Worm (Caenorhabditis elegans) whole organism, young adult: ENCODE measurements around the gene B0302.4.

Experiments used
- C17E4.6 ChIP-seq: fragments of 200-800 bp; sonication (Bioruptor generic); IDR thresholded peaks from 2 replicates; pipeline ENCODE4 v1.3.6; 2022; ENCODE audit warnings: missing genetic modification reagents, missing genetic modification characterization, missing compliant biosample characterization
- ama-1 ChIP-seq, 3 experiments: fragments of 150-350 bp in 1 of 3; sonication (generic microtip) in 2 of 3; optimal IDR thresholded peaks; 2 replicates each; lab custom pipeline; 2014 to 2018; ENCODE audit warnings: missing biosample characterization in 2 of 3, missing genetic modification characterization in 2 of 3, missing genetic modification reagents in 2 of 3
- athp-1 ChIP-seq: sonication (generic microtip); optimal IDR thresholded peaks from 2 replicates; lab custom pipeline; 2017; ENCODE audit warnings: mild to moderate bottlenecking, missing genetic modification characterization, missing compliant biosample characterization
- dox-1 ChIP-seq: fragments of 200-800 bp; sonication (Bioruptor generic); IDR thresholded peaks from 2 replicates; pipeline ENCODE4 v1.3.6; 2022; ENCODE audit warnings: missing genetic modification reagents, missing genetic modification characterization, missing compliant biosample characterization
- nfya-1 ChIP-seq: sonication (generic microtip); optimal IDR thresholded peaks from 2 replicates; lab custom pipeline; 2017; ENCODE audit warnings: antibody characterized with exemption, missing compliant biosample characterization, missing genetic modification characterization, borderline replicate concordance; ENCODE audit not compliant: insufficient read depth
- snpc-1.3 ChIP-seq: sonication (generic microtip); optimal IDR thresholded peaks from 2 replicates; lab custom pipeline; 2017; ENCODE audit warnings: missing genetic modification characterization, mild to moderate bottlenecking, missing compliant biosample characterization, antibody characterized with exemption, moderate library complexity, missing genotype, missing genetic modification reagents; ENCODE audit not compliant: insufficient read depth
- unc-62 ChIP-seq: fragments of 150-350 bp; optimal IDR thresholded peaks from 2 replicates; lab custom pipeline; 2014; ENCODE audit warnings: missing biosample characterization, missing genetic modification reagents, missing genetic modification characterization

ce11 chrX:17217050-17217813 lies 40.7 kb upstream of the B0302.4 start, which contains the start of gene acdh-7:
- TF ChIP-seq unc-62 (GFP tag; lab: Kevin White, UChicago) (no peak), snpc-1.3 (no peak), dox-1 (GFP tag; lab: Robert Waterston, UW) (no peak), C17E4.6 (GFP tag; lab: Robert Waterston, UW) (no peak), ama-1 (optimal IDR thresholded peaks at IDR 0.05; lab: Kevin White, UChicago) (no peak), ama-1 (GFP tag; optimal IDR thresholded peaks at IDR 0.05; lab: Kevin White, UChicago) (no peak), athp-1 (tag; lab: Kevin White, UChicago) (no peak), nfya-1 (tag; lab: Kevin White, UChicago) (no peak)
